Fruit fly (Drosophila melanogaster) whole organism, pupa: ENCODE results near the gene CG33796.

ENCODE experiments used
- CG4496 ChIP-seq: fragments of 200-800 bp; sonication (Bioruptor generic); IDR thresholded peaks from 3 replicates; pipeline ENCODE4 v1.3.6; 2022; ENCODE audit warnings: missing biosample characterization, missing genetic modification characterization
- CG8159 ChIP-seq: fragments of 200-800 bp; sonication (Bioruptor generic); optimal IDR thresholded peaks from 3 replicates; lab custom pipeline; 2018; ENCODE audit warnings: missing biosample characterization, mild to moderate bottlenecking, missing genetic modification characterization, moderate library complexity
- D1 ChIP-seq: fragments of 200-800 bp; sonication (Bioruptor generic); optimal IDR thresholded peaks from 2 replicates; lab custom pipeline; 2018; ENCODE audit warnings: missing biosample characterization, mild to moderate bottlenecking, missing genetic modification characterization, moderate library complexity
- EcR ChIP-seq: fragments of 200-800 bp; sonication (Bioruptor generic); optimal IDR thresholded peaks from 3 replicates; lab custom pipeline; 2019; ENCODE audit warnings: missing biosample characterization, missing genetic modification characterization, mild to moderate bottlenecking, moderate library complexity, missing genetic modification reagents
- Pif1B ChIP-seq: fragments of 200-800 bp; sonication (Bioruptor generic); optimal IDR thresholded peaks from 3 replicates; lab custom pipeline; 2016; ENCODE audit warnings: missing biosample characterization, missing genetic modification characterization
- Snoo ChIP-seq: fragments of 200-800 bp; sonication (Bioruptor generic); optimal IDR thresholded peaks from 3 replicates; lab custom pipeline; 2017; ENCODE audit warnings: missing biosample characterization, mild to moderate bottlenecking, missing genetic modification characterization, inconsistent platforms
- fd96Ca ChIP-seq: fragments of 200-800 bp; sonication (Bioruptor generic); IDR thresholded peaks from 3 replicates; pipeline ENCODE4 v1.3.6; 2022; ENCODE audit warnings: missing biosample characterization, missing genetic modification characterization

DNA sequence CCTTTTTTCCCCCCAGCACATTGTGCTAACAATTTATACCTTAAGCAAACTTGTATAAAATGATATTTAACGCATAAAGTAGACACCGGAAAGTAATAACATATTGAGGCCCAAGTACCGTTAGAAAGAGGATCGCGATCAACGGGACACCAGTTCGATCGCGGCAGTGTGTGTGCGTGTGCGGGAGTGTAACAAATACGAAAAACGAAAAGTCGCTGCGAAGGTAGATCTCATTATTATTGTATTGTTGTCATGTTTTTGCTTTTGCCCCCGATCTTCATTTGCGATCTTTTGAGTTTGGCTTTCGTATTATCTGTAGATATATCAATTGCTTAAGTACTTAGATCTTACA is 37.9 kb downstream of the CG33796 start:
- no peak for TF ChIP-seq D1 (tag; lab: Kevin White, UChicago)
- TF ChIP-seq Snoo (tag; lab: Kevin White, UChicago), result no peak
- TF ChIP-seq CG4496 (GFP tag; lab: Robert Waterston, UW), result no peak
- TF ChIP-seq fd96Ca, result no peak
- no peak for TF ChIP-seq CG8159
- no peak for TF ChIP-seq EcR (GFP tag; lab: Kevin White, UChicago)
- TF ChIP-seq Pif1B, result no peak
